Fruit fly (Drosophila melanogaster) whole organism, embryonic: ENCODE results near the gene CG3184.

Experiments used
- Antp ChIP-seq: fragments of 200-800 bp; sonication (Bioruptor generic); optimal IDR thresholded peaks from 3 replicates; lab custom pipeline; 2016; ENCODE audit warnings: missing biosample characterization, missing genetic modification characterization
- BtbVII ChIP-seq: fragments of 200-800 bp; sonication (Bioruptor generic); optimal IDR thresholded peaks from 3 replicates; lab custom pipeline; 2017; ENCODE audit warnings: missing biosample characterization, mild to moderate bottlenecking, missing genetic modification characterization
- CG12071 ChIP-seq: fragments of 200-800 bp; sonication (Bioruptor generic); optimal IDR thresholded peaks from 3 replicates; lab custom pipeline; 2018; ENCODE audit warnings: missing biosample characterization, mild to moderate bottlenecking, missing genetic modification characterization
- CG12104 ChIP-seq: fragments of 200-800 bp; sonication (Bioruptor generic); optimal IDR thresholded peaks from 3 replicates; lab custom pipeline; 2016; ENCODE audit warnings: missing biosample characterization, missing genetic modification characterization
- CG13775 ChIP-seq: fragments of 200-800 bp; sonication (Bioruptor generic); optimal IDR thresholded peaks from 3 replicates; lab custom pipeline; 2017; ENCODE audit warnings: missing biosample characterization, mild to moderate bottlenecking, missing genetic modification characterization
- CG15696 ChIP-seq: fragments of 200-800 bp; sonication (Bioruptor generic); optimal IDR thresholded peaks from 2 replicates; lab custom pipeline; 2019; ENCODE audit warnings: missing biosample characterization, mild to moderate bottlenecking, missing genetic modification characterization, moderate library complexity
- CG1603 ChIP-seq: fragments of 200-800 bp; sonication (Bioruptor generic); optimal IDR thresholded peaks from 2 replicates; lab custom pipeline; 2019; ENCODE audit warnings: missing biosample characterization, mild to moderate bottlenecking, missing genetic modification characterization, moderate library complexity
- CG16815 ChIP-seq: fragments of 200-800 bp; sonication (Bioruptor generic); optimal IDR thresholded peaks from 3 replicates; lab custom pipeline; 2017; ENCODE audit warnings: missing biosample characterization, mild to moderate bottlenecking, missing genetic modification characterization
- CG17612 ChIP-seq: fragments of 200-800 bp; sonication (Bioruptor generic); IDR thresholded peaks from 2 replicates; pipeline ENCODE4 v1.3.6; 2022; ENCODE audit warnings: missing biosample characterization, missing genetic modification characterization
- CG2678 ChIP-seq: fragments of 200-800 bp; sonication (Bioruptor generic); optimal IDR thresholded peaks from 3 replicates; lab custom pipeline; 2019; ENCODE audit warnings: missing biosample characterization, mild to moderate bottlenecking, missing genetic modification characterization, moderate library complexity
- CG4424 ChIP-seq: fragments of 200-800 bp; sonication (Bioruptor generic); optimal IDR thresholded peaks from 3 replicates; lab custom pipeline; 2016; ENCODE audit warnings: missing biosample characterization, missing genetic modification characterization
- CG4617 ChIP-seq: fragments of 200-800 bp; sonication (Bioruptor generic); optimal IDR thresholded peaks from 3 replicates; lab custom pipeline; 2016; ENCODE audit warnings: missing biosample characterization, missing genetic modification characterization, borderline replicate concordance
- CG5953 ChIP-seq: fragments of 200-800 bp; sonication (Bioruptor generic); IDR thresholded peaks from 2 replicates; pipeline ENCODE4 v1.3.6; 2022; ENCODE audit warnings: missing biosample characterization, missing genetic modification characterization
- CG6854 ChIP-seq: fragments of 200-800 bp; sonication (Bioruptor generic); optimal IDR thresholded peaks from 3 replicates; lab custom pipeline; 2017; ENCODE audit warnings: missing biosample characterization, mild to moderate bottlenecking, missing genetic modification characterization
- CG9817 ChIP-seq: fragments of 200-800 bp; sonication (Bioruptor generic); optimal IDR thresholded peaks from 2 replicates; lab custom pipeline; 2018; ENCODE audit warnings: missing biosample characterization, mild to moderate bottlenecking, missing genetic modification characterization, moderate library complexity
- CoRest ChIP-seq: fragments of 200-800 bp; sonication (Bioruptor generic); optimal IDR thresholded peaks from 3 replicates; lab custom pipeline; 2018; ENCODE audit warnings: missing biosample characterization, mild to moderate bottlenecking, missing genetic modification characterization, moderate library complexity
- D ChIP-seq, 2 experiments: fragments of 200-800 bp in 1 of 2; fragments of >200 bp in 1 of 2; sonication (Bioruptor generic) in 1 of 2; optimal IDR thresholded peaks; 2 replicates in 1 of 2; 3 replicates in 1 of 2; lab custom pipeline; 2017; ENCODE audit warnings: mild to moderate bottlenecking in 1 of 2, missing biosample characterization in 1 of 2, missing genetic modification characterization in 1 of 2, missing genetic modification reagents in 1 of 2
- Elba2 ChIP-seq: fragments of 200-800 bp; sonication (Bioruptor generic); optimal IDR thresholded peaks from 3 replicates; lab custom pipeline; 2016; ENCODE audit warnings: missing biosample characterization, missing genetic modification characterization
- Ets97D ChIP-seq: fragments of 200-800 bp; sonication (Bioruptor generic); optimal IDR thresholded peaks from 3 replicates; lab custom pipeline; 2016; ENCODE audit warnings: missing biosample characterization, missing genetic modification characterization
- HHEX ChIP-seq: fragments of 200-800 bp; sonication (Bioruptor generic); optimal IDR thresholded peaks from 3 replicates; lab custom pipeline; 2017; ENCODE audit warnings: missing biosample characterization, mild to moderate bottlenecking, missing genetic modification characterization, missing genetic modification reagents
- HLH4C ChIP-seq: fragments of 200-800 bp; sonication (Bioruptor generic); IDR thresholded peaks from 3 replicates; pipeline ENCODE4 v1.3.6; 2022; ENCODE audit warnings: missing biosample characterization, missing genetic modification characterization; ENCODE audit not compliant: partially characterized antibody
- HmgZ ChIP-seq: fragments of 200-800 bp; sonication (Bioruptor generic); optimal IDR thresholded peaks from 2 replicates; lab custom pipeline; 2018; ENCODE audit warnings: missing biosample characterization, mild to moderate bottlenecking, missing genetic modification characterization
- Lpt ChIP-seq: fragments of >200 bp; optimal IDR thresholded peaks from 2 replicates; lab custom pipeline; 2018; ENCODE audit warnings: missing biosample characterization, missing genetic modification characterization
- NC2α ChIP-seq: fragments of 200-800 bp; sonication (Bioruptor generic); optimal IDR thresholded peaks from 2 replicates; lab custom pipeline; 2016; ENCODE audit warnings: missing biosample characterization, missing genetic modification characterization
- Neu2 ChIP-seq: fragments of 200-800 bp; sonication (Bioruptor generic); optimal IDR thresholded peaks from 3 replicates; lab custom pipeline; 2016; ENCODE audit warnings: missing biosample characterization, missing genetic modification characterization, borderline replicate concordance
- PHDP ChIP-seq: fragments of 200-800 bp; sonication (Bioruptor generic); optimal IDR thresholded peaks from 3 replicates; lab custom pipeline; 2018; ENCODE audit warnings: missing biosample characterization, mild to moderate bottlenecking, missing genetic modification characterization, moderate library complexity
- Pdp1 ChIP-seq, 2 experiments: fragments of 200-800 bp; sonication (Bioruptor generic); optimal IDR thresholded peaks; 3 replicates each; lab custom pipeline; 2016; ENCODE audit warnings: missing biosample characterization in 2 of 2, missing genetic modification characterization in 2 of 2, mild to moderate bottlenecking in 1 of 2, moderate library complexity in 1 of 2
- Spps ChIP-seq: fragments of 200-800 bp; sonication (Bioruptor generic); optimal IDR thresholded peaks from 2 replicates; lab custom pipeline; 2018; ENCODE audit warnings: missing biosample characterization, mild to moderate bottlenecking, missing genetic modification characterization
- Taf1 ChIP-seq: fragments of 200-800 bp; sonication (Bioruptor generic); IDR thresholded peaks from 2 replicates; pipeline ENCODE4 v1.3.6; 2022; ENCODE audit warnings: missing biosample characterization, missing genetic modification characterization
- Vsx1 ChIP-seq: fragments of 200-800 bp; sonication (Bioruptor generic); optimal IDR thresholded peaks from 2 replicates; lab custom pipeline; 2017; ENCODE audit warnings: missing biosample characterization, mild to moderate bottlenecking, missing genetic modification characterization, missing genetic modification reagents
- amos ChIP-seq: fragments of 200-800 bp; sonication (Bioruptor generic); IDR thresholded peaks from 2 replicates; pipeline ENCODE4 v1.3.6; 2022; ENCODE audit warnings: missing biosample characterization, missing genetic modification characterization; ENCODE audit not compliant: partially characterized antibody
- ato ChIP-seq: fragments of 200-800 bp; sonication (Bioruptor generic); IDR thresholded peaks from 2 replicates; pipeline ENCODE4 v1.3.6; 2022; ENCODE audit warnings: missing biosample characterization, missing genetic modification characterization; ENCODE audit not compliant: partially characterized antibody
- az2 ChIP-seq: fragments of 200-800 bp; sonication (Bioruptor generic); optimal IDR thresholded peaks from 3 replicates; lab custom pipeline; 2016; ENCODE audit warnings: missing biosample characterization, missing genetic modification characterization
- btn ChIP-seq: fragments of 200-800 bp; sonication (Bioruptor generic); optimal IDR thresholded peaks from 2 replicates; lab custom pipeline; 2016; ENCODE audit warnings: missing biosample characterization, missing genetic modification characterization
- croc ChIP-seq: fragments of 200-800 bp; sonication (Bioruptor generic); conservative IDR thresholded peaks from 3 replicates; pipeline ENCODE4 v1.3.6; 2022; ENCODE audit warnings: missing biosample characterization, missing genetic modification characterization
- crp ChIP-seq, 2 experiments: fragments of 200-800 bp; sonication (Bioruptor generic); optimal IDR thresholded peaks; 2 replicates in 1 of 2; 3 replicates in 1 of 2; lab custom pipeline; 2017; ENCODE audit warnings: missing biosample characterization in 2 of 2, missing genetic modification characterization in 2 of 2, mild to moderate bottlenecking in 1 of 2, moderate library complexity in 1 of 2
- en ChIP-seq: fragments of 200-800 bp; sonication (Bioruptor generic); optimal IDR thresholded peaks from 2 replicates; lab custom pipeline; 2016; ENCODE audit warnings: missing biosample characterization, missing genetic modification characterization
- fd96Cb ChIP-seq: fragments of 200-800 bp; sonication (Bioruptor generic); optimal IDR thresholded peaks from 2 replicates; lab custom pipeline; 2018; ENCODE audit warnings: missing biosample characterization, mild to moderate bottlenecking, missing genetic modification characterization, moderate library complexity
- gcm2 ChIP-seq: fragments of 200-800 bp; sonication (Bioruptor generic); optimal IDR thresholded peaks from 2 replicates; lab custom pipeline; 2016; ENCODE audit warnings: missing biosample characterization, missing genetic modification characterization
- gem ChIP-seq: fragments of 200-800 bp; sonication (Bioruptor generic); optimal IDR thresholded peaks from 2 replicates; lab custom pipeline; 2019; ENCODE audit warnings: missing biosample characterization, mild to moderate bottlenecking, missing genetic modification characterization, moderate library complexity
- hth ChIP-seq: fragments of >200 bp; optimal IDR thresholded peaks from 2 replicates; lab custom pipeline; 2017; ENCODE audit warnings: inconsistent platforms
- jing ChIP-seq: fragments of 200-800 bp; sonication (Bioruptor generic); optimal IDR thresholded peaks from 2 replicates; lab custom pipeline; 2018; ENCODE audit warnings: missing biosample characterization, mild to moderate bottlenecking, missing genetic modification characterization
- lab ChIP-seq: fragments of 200-800 bp; sonication (Bioruptor generic); optimal IDR thresholded peaks from 3 replicates; lab custom pipeline; 2017; ENCODE audit warnings: missing biosample characterization, missing genetic modification characterization, mild to moderate bottlenecking, moderate library complexity, missing genetic modification reagents
- pita ChIP-seq: fragments of 200-800 bp; sonication (Bioruptor generic); optimal IDR thresholded peaks from 2 replicates; lab custom pipeline; 2017; ENCODE audit warnings: missing biosample characterization, mild to moderate bottlenecking, missing genetic modification characterization
- sisA ChIP-seq: fragments of 200-800 bp; sonication (Bioruptor generic); IDR thresholded peaks from 2 replicates; pipeline ENCODE4 v1.3.6; 2022; ENCODE audit warnings: missing biosample characterization, missing genetic modification characterization
- slbo ChIP-seq: fragments of 200-800 bp; sonication (Bioruptor generic); IDR thresholded peaks from 2 replicates; pipeline ENCODE4 v1.3.6; 2022; ENCODE audit warnings: missing biosample characterization, missing genetic modification characterization
- ssp ChIP-seq: fragments of 200-800 bp; sonication (Bioruptor generic); IDR thresholded peaks from 2 replicates; pipeline ENCODE4 v1.3.6; 2022; ENCODE audit warnings: missing biosample characterization, missing genetic modification characterization
- tio ChIP-seq: fragments of 200-800 bp; sonication (Bioruptor generic); optimal IDR thresholded peaks from 2 replicates; lab custom pipeline; 2017; ENCODE audit warnings: missing biosample characterization, missing genetic modification characterization, inconsistent platforms
- trem ChIP-seq: fragments of 200-800 bp; optimal IDR thresholded peaks from 3 replicates; lab custom pipeline; 2019; ENCODE audit warnings: missing biosample characterization, mild to moderate bottlenecking, missing genetic modification characterization, moderate library complexity
- zen ChIP-seq: fragments of 200-800 bp; sonication (Bioruptor generic); optimal IDR thresholded peaks from 3 replicates; lab custom pipeline; 2018; ENCODE audit warnings: missing biosample characterization, mild to moderate bottlenecking, missing genetic modification characterization, moderate library complexity

CG3184 gene

dm6 chrX:6694979-6695388, 6.4 kb upstream of the CG3184 start, which contains the start of gene CG14442 (continued):
- TF ChIP-seq CG2678 (tag; lab: Kevin White, UChicago): no peak
- TF ChIP-seq HmgZ: no peak
- no peak for TF ChIP-seq Spps (tag; lab: Kevin White, UChicago)
- TF ChIP-seq Neu2 (GFP tag; lab: Kevin White, UChicago): no peak
- TF ChIP-seq HHEX (GFP tag; lab: Kevin White, UChicago): no peak
- no peak for TF ChIP-seq CG15696 (tag; lab: Kevin White, UChicago)
- TF ChIP-seq Taf1 (GFP tag; lab: Robert Waterston, UW): no peak
- TF ChIP-seq az2 (GFP tag; lab: Kevin White, UChicago): no peak
- peak in 1 of 2 experiments; percentile 21 for TF ChIP-seq crp (GFP tag; optimal IDR thresholded peaks at IDR 0.05; lab: Kevin White, UChicago)
- TF ChIP-seq zen (tag; lab: Kevin White, UChicago): no peak
- peak; percentile 28; the same call in 1 of the 2 replicates for TF ChIP-seq ssp (GFP tag; lab: Robert Waterston, UW)
- peak; percentile 31 for TF ChIP-seq CG9817
- TF ChIP-seq Pdp1 (GFP tag; optimal IDR thresholded peaks at IDR 0.05; lab: Kevin White, UChicago): peak; percentile 33 to 89
- TF ChIP-seq en (GFP tag; lab: Kevin White, UChicago): no peak
- no peak for TF ChIP-seq tio (GFP tag; lab: Kevin White, UChicago)
- no peak for TF ChIP-seq hth
- TF ChIP-seq CG5953 (GFP tag; lab: Robert Waterston, UW): no peak
- peak; percentile 66 for TF ChIP-seq CG1603
- peak; percentile 45 for TF ChIP-seq CG13775 (GFP tag; lab: Kevin White, UChicago)
- no peak for TF ChIP-seq Lpt (GFP tag; lab: Kevin White, UChicago)
- no peak for TF ChIP-seq fd96Cb (tag; lab: Kevin White, UChicago)
- TF ChIP-seq Vsx1 (GFP tag; lab: Kevin White, UChicago): no peak
- peak; percentile 48 for TF ChIP-seq trem (tag; lab: Kevin White, UChicago)
- TF ChIP-seq Antp (GFP tag; lab: Kevin White, UChicago): no peak
- no peak for TF ChIP-seq D (optimal IDR thresholded peaks at IDR 0.05; lab: Kevin White, UChicago)
- TF ChIP-seq D (GFP tag; optimal IDR thresholded peaks at IDR 0.05; lab: Kevin White, UChicago): no peak
- peak; percentile 20 for TF ChIP-seq PHDP
- peak; percentile 16 for TF ChIP-seq CG12104 (GFP tag; lab: Kevin White, UChicago)
- TF ChIP-seq slbo (GFP tag; lab: Robert Waterston, UW): peak; percentile 59
- TF ChIP-seq CoRest (tag; lab: Kevin White, UChicago): peak; percentile 56
- no peak for TF ChIP-seq jing (GFP tag; lab: Kevin White, UChicago)
- TF ChIP-seq CG17612 (GFP tag; lab: Robert Waterston, UW): no peak
- TF ChIP-seq CG4617 (GFP tag; lab: Kevin White, UChicago): peak; percentile 33
- TF ChIP-seq gcm2 (GFP tag; lab: Kevin White, UChicago): no peak
- TF ChIP-seq CG12071: no peak
- no peak for TF ChIP-seq lab
- peak; percentile 94 for TF ChIP-seq amos
- TF ChIP-seq croc (GFP tag; lab: Robert Waterston, UW): no peak
- TF ChIP-seq btn (GFP tag; lab: Kevin White, UChicago): no peak
- peak; percentile 27 for TF ChIP-seq BtbVII (GFP tag; lab: Kevin White, UChicago)
- no peak for TF ChIP-seq CG16815 (GFP tag; lab: Kevin White, UChicago)
- no peak for TF ChIP-seq pita
- peak; percentile 91 for TF ChIP-seq ato
- TF ChIP-seq CG6854: no peak
- peak; percentile 30 for TF ChIP-seq CG4424 (GFP tag; lab: Kevin White, UChicago)
- peak; percentile 4 for TF ChIP-seq Elba2 (GFP tag; lab: Kevin White, UChicago)
- peak; percentile 68 for TF ChIP-seq Ets97D (GFP tag; lab: Kevin White, UChicago)
- no peak for TF ChIP-seq sisA (GFP tag; lab: Robert Waterston, UW)
- peak; percentile 94 for TF ChIP-seq HLH4C (GFP tag; lab: Robert Waterston, UW)
- TF ChIP-seq NC2α (GFP tag; lab: Kevin White, UChicago): no peak
- no peak for TF ChIP-seq gem (tag; lab: Kevin White, UChicago)
